Worm (Caenorhabditis elegans): ENCODE results near the gene acbp-3.

Gene acbp-3

ce11 chrX:10864322-10864721, 38.8 kb upstream of the acbp-3 start, which contains the start of gene pgp-8:
Gene pgp-8 (minus strand): TSS chrX:10864422.
- TF ChIP-seq ceh-88 (GFP tag; IDR thresholded peaks at IDR 0.05) (no peak), nhr-85 (tag) (peak; percentile 30), alr-1 (tag; optimal IDR thresholded peaks at IDR 0.05; ENCODE audit: borderline replicate concordance) (no peak), swsn-7 (tag; optimal IDR thresholded peaks at IDR 0.05) (no peak), irx-1 (tag; optimal IDR thresholded peaks at IDR 0.05) (no peak), tbx-2 (tag; optimal IDR thresholded peaks at IDR 0.05) (no peak), nhr-28 (tag; optimal IDR thresholded peaks at IDR 0.05) (no peak)

ce11 chrX:10870137-10870536, 32.9 kb upstream of the acbp-3 start, which contains the start of gene pgp-7:
Gene pgp-7 (minus strand): TSS chrX:10870237.
- TF ChIP-seq efl-1 (optimal IDR thresholded peaks at IDR 0.05) (no peak), efl-1 (GFP tag; optimal IDR thresholded peaks at IDR 0.05 in 1 of 2) (peak in 1 of 2 experiments; percentile 10), dsc-1 (tag; optimal IDR thresholded peaks at IDR 0.05) (no peak)

ce11 chrX:10877138-10877743, 25.8 kb upstream of the acbp-3 start, which contains the start of gene pgp-6:
Gene pgp-6 (minus strand): TSS chrX:10877425.
- TF ChIP-seq lin-39 (tag; optimal IDR thresholded peaks at IDR 0.05) (no peak), nhr-20 (tag; optimal IDR thresholded peaks at IDR 0.05) (peak; percentile 44), efl-1 (optimal IDR thresholded peaks at IDR 0.05) (no peak), efl-1 (GFP tag; optimal IDR thresholded peaks at IDR 0.05 in 1 of 2) (peak in 1 of 2 experiments; percentile 41), elt-2 (tag; optimal IDR thresholded peaks at IDR 0.05) (peak; percentile 71), lsy-2 (tag; optimal IDR thresholded peaks at IDR 0.05) (no peak), Y116A8C.19 (tag; optimal IDR thresholded peaks at IDR 0.05; ENCODE audit: borderline replicate concordance) (no peak), unc-130 (tag; optimal IDR thresholded peaks at IDR 0.05) (no peak), nhr-85 (tag) (peak; percentile 65), skn-1 (tag; optimal IDR thresholded peaks at IDR 0.05) (peak; percentile 77)

- TF ChIP-seq tbx-2 (tag; optimal IDR thresholded peaks at IDR 0.05), result no peak
- no peak for TF ChIP-seq lin-39 (tag; optimal IDR thresholded peaks at IDR 0.05)
- TF ChIP-seq mab-9 (GFP tag; IDR thresholded peaks at IDR 0.05), result no peak
- no peak for TF ChIP-seq mef-2 (tag; optimal IDR thresholded peaks at IDR 0.05)
- no peak for TF ChIP-seq efl-1 (optimal IDR thresholded peaks at IDR 0.05)
- TF ChIP-seq efl-1 (GFP tag; optimal IDR thresholded peaks at IDR 0.05 in 1 of 2), result no peak
- TF ChIP-seq nhr-47 (tag; optimal IDR thresholded peaks at IDR 0.05), result no peak
- TF ChIP-seq aly-2 (tag; optimal IDR thresholded peaks at IDR 0.05), result no peak
- no peak for TF ChIP-seq ceh-90 (tag; optimal IDR thresholded peaks at IDR 0.05)
- no peak for TF ChIP-seq snu-23 (GFP tag; optimal IDR thresholded peaks at IDR 0.05)
Measured at ce11 chrX:10880509-10880908, 22.6 kb upstream of the acbp-3 start, which contains the start of gene T21E8.4. Gene T21E8.4 (plus strand): TSS chrX:10880809.

- TF ChIP-seq aly-2 (tag; optimal IDR thresholded peaks at IDR 0.05) (no peak), nhr-85 (tag) (no peak), unc-30 (tag; optimal IDR thresholded peaks at IDR 0.05) (no peak), nhr-237 (tag; optimal IDR thresholded peaks at IDR 0.05) (no peak), hlh-4 (tag; optimal IDR thresholded peaks at IDR 0.05) (no peak), pqm-1 (tag; optimal IDR thresholded peaks at IDR 0.05) (no peak), grh-1 (GFP tag; IDR thresholded peaks at IDR 0.05) (no peak), sup-37 (GFP tag; optimal IDR thresholded peaks at IDR 0.05) (no peak), nhr-12 (tag; optimal IDR thresholded peaks at IDR 0.05) (no peak)
Measured at ce11 chrX:10881984-10882383, 21.1 kb upstream of the acbp-3 start, which contains the start of gene T21E8.6. Gene T21E8.6 (plus strand): TSS chrX:10882284.

- TF ChIP-seq ama-1 (optimal IDR thresholded peaks at IDR 0.05) (no peak), aly-2 (tag; optimal IDR thresholded peaks at IDR 0.05) (no peak), unc-130 (tag; optimal IDR thresholded peaks at IDR 0.05) (no peak)
Measured at ce11 chrX:10883203-10883602, 19.9 kb upstream of the acbp-3 start, which contains the start of gene T21E8.7. Gene T21E8.7 (plus strand): TSS chrX:10883503.
